Worm (Caenorhabditis elegans) whole organism, early embryonic: ENCODE measurements around the gene metl-18.
A peak's percentile ranks its signal among the peaks of the same experiment; 100 is the strongest.

Source experiments
- B0310.2 ChIP-seq: sonication (generic microtip); optimal IDR thresholded peaks from 2 replicates; lab custom pipeline; 2016; ENCODE audit warnings: mild to moderate bottlenecking, missing genetic modification characterization, missing compliant biosample characterization
- ama-1 ChIP-seq: fragments of 150-350 bp; optimal IDR thresholded peaks from 2 replicates; lab custom pipeline; 2014
- flt-1 ChIP-seq: fragments of 200-800 bp; sonication (Bioruptor generic); IDR thresholded peaks from 2 replicates; pipeline ENCODE4 v1.3.6; 2022; ENCODE audit warnings: missing genetic modification characterization, missing compliant biosample characterization
- hmg-4 ChIP-seq: fragments of 200-800 bp; sonication (Bioruptor generic); optimal IDR thresholded peaks from 2 replicates; lab custom pipeline; 2018; ENCODE audit warnings: mild to moderate bottlenecking, missing genetic modification characterization, missing compliant biosample characterization
- hnd-1 ChIP-seq: sonication (generic microtip); optimal IDR thresholded peaks from 2 replicates; lab custom pipeline; 2016; ENCODE audit warnings: missing genetic modification characterization, missing compliant biosample characterization
- pes-1 ChIP-seq: fragments of 200-800 bp; sonication (Bioruptor generic); IDR thresholded peaks from 2 replicates; pipeline ENCODE4 v1.3.6; 2022; ENCODE audit warnings: missing genetic modification reagents, missing genetic modification characterization, missing compliant biosample characterization
- sea-1 ChIP-seq: fragments of 200-800 bp; sonication (Bioruptor generic); conservative IDR thresholded peaks from 2 replicates; pipeline ENCODE4 v1.3.6; 2022; ENCODE audit warnings: missing genetic modification characterization, missing compliant biosample characterization
- tbx-11 ChIP-seq: fragments of 200-800 bp; sonication (Bioruptor generic); IDR thresholded peaks from 2 replicates; pipeline ENCODE4 v1.3.6; 2022; ENCODE audit warnings: missing genetic modification characterization, missing compliant biosample characterization

- TF ChIP-seq ama-1: no peak
- no peak for TF ChIP-seq hnd-1 (tag; lab: Kevin White, UChicago)
- peak; percentile 46; the same call in 1 of the 2 replicates for TF ChIP-seq flt-1 (GFP tag; lab: Robert Waterston, UW)
- peak; percentile 64; the same call in 1 of the 2 replicates for TF ChIP-seq pes-1 (GFP tag; lab: Robert Waterston, UW)
- TF ChIP-seq sea-1 (GFP tag; lab: Robert Waterston, UW): peak; percentile 50; the same call in 1 of the 2 replicates
- TF ChIP-seq B0310.2 (tag; lab: Kevin White, UChicago): no peak
- TF ChIP-seq hmg-4: peak; percentile 56
- no peak for TF ChIP-seq tbx-11
Measured at ce11 chrIII:3460061-3460460, 34.5 kb downstream of the metl-18 start, which contains the start of gene C34C12.8.
